Worm (Caenorhabditis elegans) whole organism, L3 larva: ENCODE data around the gene gid-2.

Experiments used
- R02D3.7 ChIP-seq: fragments of 150-350 bp; optimal IDR thresholded peaks from 2 replicates; lab custom pipeline; 2014; ENCODE audit warnings: missing biosample characterization, missing genetic modification characterization
- aly-2 ChIP-seq: fragments of 150-350 bp; optimal IDR thresholded peaks from 2 replicates; lab custom pipeline; 2014; ENCODE audit warnings: missing biosample characterization, missing genetic modification characterization
- ama-1 ChIP-seq: fragments of 150-350 bp; optimal IDR thresholded peaks from 2 replicates; lab custom pipeline; 2018
- ceh-28 ChIP-seq: fragments of 150-350 bp; optimal IDR thresholded peaks from 2 replicates; lab custom pipeline; 2014; ENCODE audit warnings: missing biosample characterization, missing genetic modification reagents, missing genetic modification characterization
- ceh-9 ChIP-seq: sonication (generic microtip); optimal IDR thresholded peaks from 2 replicates; lab custom pipeline; 2018; ENCODE audit warnings: missing biosample characterization, missing genetic modification characterization
- daf-12 ChIP-seq: fragments of 150-350 bp; optimal IDR thresholded peaks from 2 replicates; lab custom pipeline; 2014; ENCODE audit warnings: missing biosample characterization, missing genetic modification reagents, missing genetic modification characterization
- egl-27 ChIP-seq: sonication (generic microtip); optimal IDR thresholded peaks from 4 replicates; lab custom pipeline; 2017; ENCODE audit warnings: missing biosample characterization, missing genetic modification reagents, missing genetic modification characterization
- egl-5 ChIP-seq: fragments of 150-350 bp; optimal IDR thresholded peaks from 2 replicates; lab custom pipeline; 2017; ENCODE audit warnings: missing biosample characterization, missing genetic modification reagents, missing genetic modification characterization, inconsistent platforms
- elt-1 ChIP-seq: fragments of 150-350 bp; optimal IDR thresholded peaks from 2 replicates; lab custom pipeline; 2014; ENCODE audit warnings: missing biosample characterization, missing genetic modification characterization
- elt-2 ChIP-seq: sonication (generic microtip); optimal IDR thresholded peaks from 2 replicates; lab custom pipeline; 2016; ENCODE audit warnings: missing genetic modification reagents, mild to moderate bottlenecking, missing genetic modification characterization, missing compliant biosample characterization
- elt-3 ChIP-seq, 3 experiments: fragments of 150-350 bp in 1 of 3; sonication (generic microtip) in 2 of 3; optimal IDR thresholded peaks; 2 replicates in 2 of 3; 4 replicates in 1 of 3; lab custom pipeline; 2014 to 2017; ENCODE audit warnings: missing biosample characterization in 3 of 3, missing genetic modification characterization in 3 of 3
- eor-1 ChIP-seq, 2 experiments: fragments of 150-350 bp; optimal IDR thresholded peaks; 2 replicates each; lab custom pipeline; 2014 to 2018; ENCODE audit warnings: missing biosample characterization in 2 of 2, missing genetic modification characterization in 2 of 2
- fkh-10 ChIP-seq: sonication (generic microtip); optimal IDR thresholded peaks from 2 replicates; lab custom pipeline; 2017; ENCODE audit warnings: missing biosample characterization, missing genetic modification reagents, missing genetic modification characterization
- fkh-2 ChIP-seq: fragments of 150-350 bp; optimal IDR thresholded peaks from 2 replicates; lab custom pipeline; 2014; ENCODE audit warnings: missing biosample characterization, missing genetic modification reagents, missing genetic modification characterization
- fos-1 ChIP-seq: fragments of 150-350 bp; optimal IDR thresholded peaks from 2 replicates; lab custom pipeline; 2014; ENCODE audit warnings: missing biosample characterization, missing genetic modification characterization
- hmg-11 ChIP-seq: sonication (generic microtip); optimal IDR thresholded peaks from 2 replicates; lab custom pipeline; 2016; ENCODE audit warnings: missing genetic modification characterization, missing compliant biosample characterization
- jun-1 ChIP-seq: fragments of 150-350 bp; optimal IDR thresholded peaks from 2 replicates; lab custom pipeline; 2014; ENCODE audit warnings: missing biosample characterization, missing genetic modification reagents, missing genetic modification characterization
- lin-15B ChIP-seq: fragments of 150-350 bp; optimal IDR thresholded peaks from 2 replicates; lab custom pipeline; 2014; ENCODE audit warnings: missing biosample characterization, missing genetic modification characterization
- lsy-12 ChIP-seq: sonication (generic microtip); optimal IDR thresholded peaks from 2 replicates; lab custom pipeline; 2016; ENCODE audit warnings: mild to moderate bottlenecking, missing genetic modification characterization, missing compliant biosample characterization
- mdl-1 ChIP-seq: fragments of 150-350 bp; optimal IDR thresholded peaks from 2 replicates; lab custom pipeline; 2014; ENCODE audit warnings: missing biosample characterization, missing genetic modification characterization
- nfya-1 ChIP-seq: sonication (generic microtip); optimal IDR thresholded peaks from 2 replicates; lab custom pipeline; 2017; ENCODE audit warnings: missing genetic modification characterization, mild to moderate bottlenecking, missing compliant biosample characterization, antibody characterized with exemption, moderate library complexity; ENCODE audit not compliant: insufficient read depth
- nhr-11 ChIP-seq: fragments of 150-350 bp; optimal IDR thresholded peaks from 2 replicates; lab custom pipeline; 2014; ENCODE audit warnings: missing biosample characterization, missing genetic modification characterization
- nhr-23 ChIP-seq: fragments of 150-350 bp; optimal IDR thresholded peaks from 2 replicates; lab custom pipeline; 2014; ENCODE audit warnings: missing biosample characterization, missing genetic modification reagents, missing genetic modification characterization
- nhr-237 ChIP-seq: fragments of 150-350 bp; optimal IDR thresholded peaks from 2 replicates; lab custom pipeline; 2014; ENCODE audit warnings: missing biosample characterization, missing genetic modification characterization
- nhr-25 ChIP-seq: sonication (generic microtip); optimal IDR thresholded peaks from 2 replicates; lab custom pipeline; 2017; ENCODE audit warnings: missing biosample characterization, missing genetic modification characterization
- nhr-28 ChIP-seq: fragments of 150-350 bp; optimal IDR thresholded peaks from 2 replicates; lab custom pipeline; 2014; ENCODE audit warnings: missing biosample characterization, missing genetic modification characterization
- nhr-43 ChIP-seq: sonication (generic microtip); optimal IDR thresholded peaks from 2 replicates; lab custom pipeline; 2016; ENCODE audit warnings: mild to moderate bottlenecking, missing genetic modification characterization, missing compliant biosample characterization; ENCODE audit not compliant: poor library complexity, severe bottlenecking
- nhr-76 ChIP-seq: fragments of 150-350 bp; sonication (generic microtip); optimal IDR thresholded peaks from 5 replicates; lab custom pipeline; 2014; ENCODE audit warnings: missing biosample characterization, missing genetic modification characterization
- nhr-77 ChIP-seq: fragments of 150-350 bp; optimal IDR thresholded peaks from 2 replicates; lab custom pipeline; 2014; ENCODE audit warnings: missing biosample characterization, missing genetic modification characterization
- pha-4 ChIP-seq: fragments of 150-350 bp; optimal IDR thresholded peaks from 2 replicates; lab custom pipeline; 2014; ENCODE audit warnings: missing biosample characterization, missing genetic modification reagents, missing genetic modification characterization
- pqm-1 ChIP-seq: fragments of 150-350 bp; optimal IDR thresholded peaks from 2 replicates; lab custom pipeline; 2017; ENCODE audit warnings: missing biosample characterization, missing genetic modification characterization, inconsistent platforms
- sea-2 ChIP-seq: fragments of 150-350 bp; sonication (generic microtip); optimal IDR thresholded peaks from 4 replicates; lab custom pipeline; 2014; ENCODE audit warnings: missing biosample characterization, missing genetic modification reagents, missing genetic modification characterization
- snpc-4 ChIP-seq: fragments of 150-350 bp; optimal IDR thresholded peaks from 2 replicates; lab custom pipeline; 2014; ENCODE audit warnings: missing biosample characterization, missing genetic modification characterization
- unc-39 ChIP-seq: sonication (generic microtip); optimal IDR thresholded peaks from 4 replicates; lab custom pipeline; 2017; ENCODE audit warnings: missing biosample characterization, missing genetic modification characterization
- unc-62 ChIP-seq: fragments of 150-350 bp; sonication (generic microtip); optimal IDR thresholded peaks from 4 replicates; lab custom pipeline; 2014; ENCODE audit warnings: missing biosample characterization, missing genetic modification reagents, missing genetic modification characterization
- zag-1 ChIP-seq: fragments of 150-350 bp; optimal IDR thresholded peaks from 2 replicates; lab custom pipeline; 2014; ENCODE audit warnings: missing biosample characterization, missing genetic modification characterization
- ztf-11 ChIP-seq: fragments of 150-350 bp; optimal IDR thresholded peaks from 2 replicates; lab custom pipeline; 2014; ENCODE audit warnings: missing biosample characterization, missing genetic modification characterization
- ztf-4 ChIP-seq: fragments of 150-350 bp; optimal IDR thresholded peaks from 2 replicates; lab custom pipeline; 2014; ENCODE audit warnings: missing biosample characterization, missing genetic modification characterization

gid-2 gene

ce11 chrX:2443304-2443703 lies 4.5 kb upstream of the gid-2 start, which contains the start of gene T07D1.3:
TSS of gene T07D1.3 (minus strand) at chrX:2443404.
- no peak for TF ChIP-seq eor-1 (tag; optimal IDR thresholded peaks at IDR 0.05; lab: Kevin White, UChicago)
- TF ChIP-seq fos-1 (tag; lab: Kevin White, UChicago), result no peak
- no peak for TF ChIP-seq nhr-77
- no peak for TF ChIP-seq daf-12 (tag; lab: Kevin White, UChicago)
- TF ChIP-seq lsy-12 (tag; lab: Kevin White, UChicago), result no peak
- TF ChIP-seq jun-1 (tag; lab: Kevin White, UChicago), result no peak
- TF ChIP-seq elt-3 (tag; optimal IDR thresholded peaks at IDR 0.05; lab: Kevin White, UChicago), result no peak
- no peak for TF ChIP-seq nhr-237 (tag; lab: Kevin White, UChicago)
- no peak for TF ChIP-seq ztf-11 (tag; lab: Kevin White, UChicago)
- no peak for TF ChIP-seq mdl-1 (tag; lab: Kevin White, UChicago)
- TF ChIP-seq nfya-1, result no peak
- TF ChIP-seq snpc-4 (tag; lab: Kevin White, UChicago), result no peak
- no peak for TF ChIP-seq egl-27
- no peak for TF ChIP-seq fkh-2
- no peak for TF ChIP-seq egl-5 (tag; lab: Kevin White, UChicago)
- no peak for TF ChIP-seq unc-62 (GFP tag; lab: Kevin White, UChicago)
- no peak for TF ChIP-seq ztf-4
- TF ChIP-seq nhr-25 (tag; lab: Kevin White, UChicago), result no peak
- TF ChIP-seq R02D3.7 (tag; lab: Kevin White, UChicago), result no peak
- no peak for TF ChIP-seq fkh-10

ce11 chrX:2441163-2441562 lies 2.4 kb upstream of the gid-2 start:
- TF ChIP-seq nfya-1 (no peak), elt-1 (tag; lab: Kevin White, UChicago) (no peak), nhr-28 (tag; lab: Kevin White, UChicago) (no peak), nhr-76 (tag; lab: Kevin White, UChicago) (no peak), elt-2 (tag; lab: Kevin White, UChicago) (no peak), aly-2 (tag; lab: Kevin White, UChicago) (no peak), egl-27 (no peak), sea-2 (GFP tag; lab: Kevin White, UChicago) (no peak), daf-12 (tag; lab: Kevin White, UChicago) (no peak), nhr-23 (tag; lab: Kevin White, UChicago) (no peak), snpc-4 (tag; lab: Kevin White, UChicago) (no peak), nhr-25 (tag; lab: Kevin White, UChicago) (no peak), zag-1 (tag; lab: Kevin White, UChicago) (no peak), fkh-10 (no peak), fos-1 (tag; lab: Kevin White, UChicago) (no peak), lin-15B (tag; lab: Kevin White, UChicago) (no peak), ceh-28 (tag; lab: Kevin White, UChicago) (no peak), nhr-43 (tag; lab: Kevin White, UChicago) (no peak), ztf-11 (tag; lab: Kevin White, UChicago) (no peak)
- TF ChIP-seq, all 47 proteins: peak for 0

ce11 chrX:2439728-2440127 lies 971 bp upstream of the gid-2 start:
- peak; percentile 40 for TF ChIP-seq pqm-1
- TF ChIP-seq pha-4 (tag; lab: Kevin White, UChicago), result peak; percentile 41
- no peak for TF ChIP-seq hmg-11 (tag; lab: Kevin White, UChicago)
- TF ChIP-seq lin-15B (tag; lab: Kevin White, UChicago), result no peak
- TF ChIP-seq R02D3.7 (tag; lab: Kevin White, UChicago), result no peak
- no peak for TF ChIP-seq jun-1 (tag; lab: Kevin White, UChicago)
- TF ChIP-seq elt-2 (tag; lab: Kevin White, UChicago), result peak; percentile 65
- TF ChIP-seq, all 47 proteins: peak for 3

- TF ChIP-seq pha-4 (tag; lab: Kevin White, UChicago), result no peak
- peak; percentile 6 for TF ChIP-seq nfya-1
Observed at ce11 chrX:2439309-2439708, 552 bp upstream of the gid-2 start.

DNA sequence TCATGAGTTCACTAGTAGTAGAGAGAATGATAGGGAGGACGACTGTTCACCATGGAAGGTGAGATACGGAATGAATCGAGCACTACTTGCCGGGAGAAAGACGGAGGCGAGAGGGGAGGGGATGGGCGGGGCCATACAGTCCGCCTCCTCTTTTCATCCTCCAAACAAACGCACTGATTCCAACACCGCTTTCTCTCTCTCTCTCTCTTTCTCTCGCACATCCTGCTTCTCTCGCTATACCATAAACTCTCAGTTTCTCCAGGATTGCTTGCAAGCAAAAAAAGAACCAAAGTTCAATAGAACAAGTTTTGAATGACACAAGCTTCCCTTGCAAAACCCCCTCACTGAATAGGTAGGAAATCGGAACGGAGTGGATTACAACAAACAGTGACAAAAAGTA lies 3.4 kb downstream of the gid-2 start:
- peak; percentile 24 for TF ChIP-seq ama-1 (lab: Kevin White, UChicago)
- no peak for TF ChIP-seq eor-1 (tag; optimal IDR thresholded peaks at IDR 0.05; lab: Kevin White, UChicago)
- no peak for TF ChIP-seq nhr-23 (tag; lab: Kevin White, UChicago)
- TF ChIP-seq unc-39, result no peak
- TF ChIP-seq nhr-11 (tag; lab: Kevin White, UChicago), result no peak
- peak; percentile 16 for TF ChIP-seq pha-4 (tag; lab: Kevin White, UChicago)
- TF ChIP-seq nfya-1, result peak; percentile 10
- TF ChIP-seq ceh-28 (tag; lab: Kevin White, UChicago), result no peak
- no peak for TF ChIP-seq ceh-9
